Worm (Caenorhabditis elegans): ENCODE data around the gene ZK262.4.

- TF ChIP-seq cnd-1 (tag; optimal IDR thresholded peaks at IDR 0.05): no peak
- no peak for TF ChIP-seq ces-1 (GFP tag; optimal IDR thresholded peaks at IDR 0.05)
- no peak for TF ChIP-seq nhr-28 (tag; optimal IDR thresholded peaks at IDR 0.05)
- no peak for TF ChIP-seq lin-13 (tag; optimal IDR thresholded peaks at IDR 0.05)
- TF ChIP-seq pha-4 (tag; optimal IDR thresholded peaks at IDR 0.05): no peak
- no peak for TF ChIP-seq unc-62 (GFP tag; optimal IDR thresholded peaks at IDR 0.05)
- no peak for TF ChIP-seq ceh-83 (GFP tag; optimal IDR thresholded peaks at IDR 0.05)
- no peak for TF ChIP-seq lin-32 (GFP tag; optimal IDR thresholded peaks at IDR 0.05)
- no peak for TF ChIP-seq tbx-8 (GFP tag; optimal IDR thresholded peaks at IDR 0.05)
- no peak for TF ChIP-seq elt-1 (tag; optimal IDR thresholded peaks at IDR 0.05; ENCODE audit: borderline replicate concordance, insufficient read depth)
- TF ChIP-seq ztf-11 (tag; optimal IDR thresholded peaks at IDR 0.05): no peak
- no peak for TF ChIP-seq flh-1 (GFP tag; optimal IDR thresholded peaks at IDR 0.05)
Measured at ce11 chrV:18420797-18421196, 3.6 kb downstream of the ZK262.4 start, which contains the start of gene srj-26.

Data from whole organism, mixed stage, embryonic.